Worm (Caenorhabditis elegans) whole organism, midembryonic: ENCODE results near the gene fbxc-48.

Experiments used
- T22C8.4 ChIP-seq: fragments of 200-800 bp; sonication (Bioruptor generic); IDR thresholded peaks from 2 replicates; pipeline ENCODE4 v1.3.6; 2022; ENCODE audit warnings: missing genetic modification characterization, missing compliant biosample characterization
- cog-1 ChIP-seq: sonication (generic microtip); optimal IDR thresholded peaks from 2 replicates; lab custom pipeline; 2016; ENCODE audit warnings: missing genetic modification characterization, missing compliant biosample characterization
- flt-1 ChIP-seq: fragments of 200-800 bp; sonication (Bioruptor generic); IDR thresholded peaks from 2 replicates; pipeline ENCODE4 v1.3.6; 2022; ENCODE audit warnings: missing genetic modification characterization, missing compliant biosample characterization
- klf-2 ChIP-seq: fragments of 200-800 bp; sonication (Bioruptor generic); conservative IDR thresholded peaks from 2 replicates; pipeline ENCODE4 v1.3.6; 2022; ENCODE audit warnings: missing genetic modification reagents, missing genetic modification characterization, missing compliant biosample characterization
- med-1 ChIP-seq: sonication (generic microtip); optimal IDR thresholded peaks from 2 replicates; lab custom pipeline; 2017; ENCODE audit warnings: missing genetic modification characterization, mild to moderate bottlenecking, missing compliant biosample characterization, antibody characterized with exemption, missing genetic modification reagents; ENCODE audit not compliant: insufficient read depth
- ref-1 ChIP-seq: fragments of 200-800 bp; sonication (Bioruptor generic); conservative IDR thresholded peaks from 2 replicates; pipeline ENCODE4 v1.3.6; 2022; ENCODE audit warnings: missing genetic modification reagents, missing genetic modification characterization, missing compliant biosample characterization
- tab-1 ChIP-seq: fragments of 200-800 bp; sonication (Bioruptor generic); IDR thresholded peaks from 2 replicates; pipeline ENCODE4 v1.3.6; 2022; ENCODE audit warnings: missing genetic modification characterization, missing compliant biosample characterization
- ztf-23 ChIP-seq: fragments of 200-800 bp; sonication (Bioruptor generic); IDR thresholded peaks from 2 replicates; pipeline ENCODE4 v1.3.6; 2022; ENCODE audit warnings: missing genetic modification reagents, missing genetic modification characterization, missing compliant biosample characterization
- ztf-29 ChIP-seq: fragments of 200-800 bp; sonication (Bioruptor generic); IDR thresholded peaks from 2 replicates; pipeline ENCODE4 v1.3.6; 2022; ENCODE audit warnings: missing genetic modification reagents, missing genetic modification characterization, missing compliant biosample characterization

Gene fbxc-48

DNA sequence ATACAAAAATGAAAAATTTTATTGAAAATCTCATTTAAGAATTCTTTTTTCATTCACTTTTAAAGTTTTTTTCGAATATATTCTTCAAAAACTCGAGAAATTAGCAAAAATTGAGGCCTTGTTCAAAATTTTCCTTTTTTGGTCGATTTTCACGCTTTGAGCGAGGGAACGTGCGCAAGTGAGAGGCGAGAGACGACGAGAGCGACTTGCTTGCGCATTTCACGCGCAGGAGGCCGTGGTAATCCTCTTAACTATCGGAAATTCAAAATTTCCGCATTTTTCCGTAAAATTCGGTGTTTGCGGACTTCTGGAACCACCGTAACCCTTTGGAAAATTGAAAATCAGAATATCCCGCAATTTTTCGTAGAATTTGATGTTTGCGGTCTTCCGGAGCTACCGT, 10.8 kb downstream of the fbxc-48 start:
- TF ChIP-seq flt-1 (GFP tag; lab: Robert Waterston, UW) (no peak), tab-1 (GFP tag; lab: Robert Waterston, UW) (0 out of 2 replicates have a peak, but pooled peaks have one; percentile 9)

DNA sequence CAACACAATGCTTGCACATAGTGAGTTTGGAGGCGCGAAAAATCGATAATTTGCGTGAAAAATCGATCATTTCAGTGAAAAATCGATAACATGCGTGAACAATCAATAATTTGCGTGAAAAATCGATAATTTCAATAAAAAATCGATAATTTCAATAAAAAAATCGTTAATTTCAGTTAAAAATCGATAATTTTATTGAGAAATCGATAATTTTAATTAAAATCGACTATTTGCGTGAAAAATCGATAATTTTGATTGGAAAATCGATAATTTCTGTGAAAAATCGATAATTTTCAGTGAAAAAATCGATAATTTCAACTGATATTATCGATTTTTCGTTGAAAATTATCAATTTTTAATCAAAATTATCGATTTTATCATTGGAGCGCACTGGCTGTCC, 16.7 kb downstream of the fbxc-48 start:
- TF ChIP-seq T22C8.4 (GFP tag; lab: Robert Waterston, UW) = peak; percentile 93
- TF ChIP-seq med-1 (GFP tag; lab: Kevin White, UChicago) = no peak

DNA sequence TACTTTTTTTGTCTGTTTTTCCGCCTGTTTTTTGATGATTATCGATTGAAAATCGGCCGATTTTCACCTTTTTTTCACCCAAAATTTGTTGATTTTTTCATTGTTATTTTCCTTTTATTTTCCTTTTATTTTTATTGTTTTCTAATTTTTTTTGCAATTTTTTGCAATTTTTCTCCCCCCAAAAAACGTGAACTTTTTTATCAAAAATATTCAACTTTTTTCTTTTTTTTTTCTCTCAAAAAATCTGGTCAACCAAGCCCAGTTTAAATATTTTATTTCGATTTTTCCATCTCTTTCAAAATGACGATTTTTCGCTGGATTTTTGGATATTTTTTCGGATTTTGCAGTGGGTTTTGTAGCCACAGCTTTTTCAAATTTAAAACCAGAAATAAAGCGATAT, 17.2 kb downstream of the fbxc-48 start, which contains the start of gene rfip-2:
TSS of gene rfip-2 (plus strand) at position 301 of the 400 bp plus-strand sequence.
- no peak for TF ChIP-seq T22C8.4 (GFP tag; lab: Robert Waterston, UW)

DNA sequence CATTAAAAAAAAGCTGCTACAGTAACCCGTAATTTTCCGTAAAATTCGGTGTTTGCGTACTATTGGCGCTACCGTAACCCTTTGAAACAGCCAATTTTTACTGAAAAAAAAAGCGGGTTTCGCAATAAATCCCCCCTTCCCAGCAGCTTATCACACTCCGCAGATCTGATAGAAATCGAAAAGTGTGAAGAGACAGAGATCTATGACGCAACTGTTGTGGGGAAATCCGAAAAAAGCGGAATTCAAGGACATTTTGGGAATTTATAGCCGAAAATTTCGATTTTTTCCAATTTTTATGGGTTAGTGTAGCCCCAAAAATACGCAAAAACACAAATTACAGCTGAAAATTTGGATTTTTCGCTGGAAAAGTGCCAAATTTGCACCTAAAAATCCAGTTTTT, 18.8 kb downstream of the fbxc-48 start:
- TF ChIP-seq T22C8.4 (GFP tag; lab: Robert Waterston, UW) (no peak), flt-1 (GFP tag; lab: Robert Waterston, UW) (no peak), tab-1 (GFP tag; lab: Robert Waterston, UW) (no peak), ref-1 (GFP tag; lab: Robert Waterston, UW) (no peak), klf-2 (GFP tag; lab: Robert Waterston, UW) (no peak), ztf-23 (GFP tag; lab: Robert Waterston, UW) (no peak), med-1 (GFP tag; lab: Kevin White, UChicago) (no peak), ztf-29 (GFP tag; lab: Robert Waterston, UW) (no peak), cog-1 (tag; lab: Kevin White, UChicago) (no peak)

DNA sequence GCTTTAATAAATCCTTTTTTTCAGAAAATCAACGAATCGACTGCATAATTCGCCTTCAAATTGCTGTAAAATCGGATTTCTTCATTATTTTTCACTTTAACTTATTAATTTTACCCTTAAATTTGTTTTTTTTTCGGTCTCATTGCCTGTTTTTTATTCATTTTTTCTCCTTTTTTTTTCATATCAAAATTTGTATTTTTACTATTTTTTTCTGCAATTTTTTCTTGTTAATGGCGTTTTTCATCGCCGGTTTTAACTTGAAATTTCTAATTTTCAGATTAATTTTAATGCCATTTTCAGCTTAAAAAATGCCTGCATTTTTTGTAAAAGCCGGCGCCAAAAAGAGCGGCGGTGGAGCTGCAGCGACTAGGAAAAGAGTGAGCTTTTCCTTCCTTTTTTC, 31.6 kb downstream of the fbxc-48 start, which contains the start of gene T02H6.1:
TSS of gene T02H6.1 (plus strand) at position 301 of the 400 bp plus-strand sequence.
- TF ChIP-seq klf-2 (GFP tag; lab: Robert Waterston, UW) = no peak
- TF ChIP-seq ztf-29 (GFP tag; lab: Robert Waterston, UW) = no peak
- no peak for TF ChIP-seq ref-1 (GFP tag; lab: Robert Waterston, UW)
- TF ChIP-seq med-1 (GFP tag; lab: Kevin White, UChicago) = no peak
- no peak for TF ChIP-seq ztf-23 (GFP tag; lab: Robert Waterston, UW)
- TF ChIP-seq T22C8.4 (GFP tag; lab: Robert Waterston, UW) = no peak
- no peak for TF ChIP-seq cog-1 (tag; lab: Kevin White, UChicago)
- TF ChIP-seq flt-1 (GFP tag; lab: Robert Waterston, UW) = no peak
- TF ChIP-seq tab-1 (GFP tag; lab: Robert Waterston, UW) = no peak

DNA sequence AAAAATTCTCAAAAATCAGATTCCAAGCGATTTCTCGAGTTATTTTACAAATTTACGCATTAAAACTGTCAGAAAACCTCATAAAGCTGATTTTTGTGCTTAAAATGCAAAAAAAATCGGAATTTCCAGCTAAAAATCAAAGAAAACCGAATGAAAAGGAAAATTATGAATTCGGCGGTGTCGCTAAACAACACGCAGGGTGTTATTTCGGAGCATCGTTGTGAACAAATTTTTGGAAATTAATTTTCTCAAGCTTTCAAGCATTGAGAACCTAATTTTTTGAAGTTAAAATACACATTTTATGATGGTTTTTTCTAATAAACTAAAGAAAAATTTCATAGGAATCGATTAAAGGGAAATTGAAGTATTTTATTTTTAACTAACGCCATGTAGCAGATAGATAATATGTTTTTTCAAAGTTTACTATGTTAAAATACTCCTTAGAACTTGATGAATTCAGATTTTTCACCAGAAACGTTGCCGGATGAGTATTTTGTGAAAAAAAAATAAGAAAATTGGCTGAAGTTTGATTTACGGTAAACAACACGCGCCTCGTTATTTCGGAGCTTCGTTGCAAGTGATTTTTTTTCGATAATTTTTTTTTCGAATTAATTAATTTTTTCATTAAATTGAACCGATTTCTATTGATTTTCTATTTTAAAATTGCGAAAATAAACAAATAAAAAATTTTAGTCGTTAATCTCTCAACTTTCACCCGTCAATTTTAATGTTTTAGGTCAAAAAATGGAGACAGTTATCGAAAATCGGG, 39.2 kb downstream of the fbxc-48 start, which contains the start of gene thoc-1:
TSS of gene thoc-1 (plus strand) at position 737 of the 769 bp plus-strand sequence.
- TF ChIP-seq klf-2 (GFP tag; lab: Robert Waterston, UW) (no peak), ztf-29 (GFP tag; lab: Robert Waterston, UW) (no peak), tab-1 (GFP tag; lab: Robert Waterston, UW) (no peak), ztf-23 (GFP tag; lab: Robert Waterston, UW) (no peak), cog-1 (tag; lab: Kevin White, UChicago) (no peak), ref-1 (GFP tag; lab: Robert Waterston, UW) (no peak), T22C8.4 (GFP tag; lab: Robert Waterston, UW) (no peak), med-1 (GFP tag; lab: Kevin White, UChicago) (no peak), flt-1 (GFP tag; lab: Robert Waterston, UW) (no peak)

DNA sequence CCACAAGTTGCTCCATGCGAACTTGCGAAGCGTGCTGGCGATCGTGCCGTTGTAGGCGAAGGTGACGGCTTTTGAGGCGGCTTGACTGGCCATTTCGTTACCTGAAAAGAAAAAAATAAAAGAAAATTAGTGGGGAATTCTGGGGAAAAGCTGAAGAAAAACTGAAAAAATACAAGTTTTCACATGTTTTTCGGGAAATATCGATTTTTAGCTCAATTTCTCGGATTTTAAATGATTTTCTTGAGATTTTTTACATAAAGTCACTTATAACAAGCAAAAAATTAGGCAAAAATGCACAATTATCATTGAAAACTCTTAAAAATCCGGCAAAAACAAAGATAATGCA, 39.7 kb downstream of the fbxc-48 start, which contains the start of gene T02H6.11:
TSS of gene T02H6.11 (minus strand) at position 101 of the 346 bp plus-strand sequence.
- TF ChIP-seq med-1 (GFP tag; lab: Kevin White, UChicago) (no peak), tab-1 (GFP tag; lab: Robert Waterston, UW) (no peak), flt-1 (GFP tag; lab: Robert Waterston, UW) (no peak), ztf-23 (GFP tag; lab: Robert Waterston, UW) (no peak), T22C8.4 (GFP tag; lab: Robert Waterston, UW) (no peak), klf-2 (GFP tag; lab: Robert Waterston, UW) (no peak), cog-1 (tag; lab: Kevin White, UChicago) (no peak), ref-1 (GFP tag; lab: Robert Waterston, UW) (no peak), ztf-29 (GFP tag; lab: Robert Waterston, UW) (no peak)

DNA sequence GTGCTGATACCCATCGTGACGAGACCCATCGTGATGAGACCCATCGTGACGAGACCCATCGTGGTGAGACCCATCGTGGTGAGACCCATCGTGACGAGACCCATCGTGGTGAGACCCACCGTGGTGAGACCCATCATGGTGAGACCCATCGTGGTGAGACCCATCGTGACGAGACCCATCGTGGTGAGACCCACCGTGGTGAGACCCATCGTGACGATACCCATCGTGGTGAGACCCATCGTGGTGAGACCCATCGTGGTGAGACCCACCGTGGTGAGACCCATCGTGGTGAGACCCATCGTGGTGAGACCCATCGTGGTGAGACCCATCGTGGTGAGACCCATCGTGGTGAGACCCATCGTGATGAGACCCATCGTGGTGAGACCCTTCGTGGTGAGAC, 42.3 kb downstream of the fbxc-48 start:
- 0 out of 2 replicates have a peak, but pooled peaks have one; percentile 45 for TF ChIP-seq tab-1 (GFP tag; lab: Robert Waterston, UW)
- peak; percentile 48; the same call in 1 of the 2 replicates for TF ChIP-seq ztf-23 (GFP tag; lab: Robert Waterston, UW)

DNA sequence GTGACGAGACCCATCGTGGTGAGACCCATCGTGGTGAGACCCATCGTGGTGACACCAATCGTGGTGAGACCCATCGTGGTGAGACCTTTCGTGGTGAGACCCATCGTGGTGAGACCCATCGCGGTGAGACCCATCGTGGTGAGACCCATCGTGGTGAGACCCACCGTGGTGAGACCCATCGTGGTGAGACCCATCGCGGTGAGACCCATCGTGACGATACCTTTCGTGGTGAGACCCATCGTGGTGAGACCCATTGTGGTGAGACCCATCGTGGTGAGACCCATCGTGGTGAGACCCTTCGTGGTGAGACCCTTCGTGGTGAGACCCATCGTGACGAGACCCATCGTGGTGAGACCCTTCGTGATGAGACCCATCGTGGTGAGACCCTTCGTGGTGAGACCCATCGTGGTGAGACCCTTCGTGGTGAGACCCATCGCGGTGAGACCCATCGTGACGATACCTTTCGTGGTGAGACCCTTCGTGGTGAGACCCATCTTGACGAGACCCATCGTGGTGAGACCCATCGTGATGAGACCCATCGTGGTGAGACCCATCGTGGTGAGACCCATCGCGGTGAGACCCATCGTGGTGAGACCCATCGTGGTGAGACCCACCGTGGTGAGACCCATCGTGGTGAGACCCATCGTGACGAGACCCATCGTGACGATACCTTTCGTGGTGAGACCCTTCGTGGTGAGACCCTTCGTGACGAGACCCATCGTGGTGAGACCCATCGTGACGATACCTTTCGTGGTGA, 43.8 kb downstream of the fbxc-48 start:
- TF ChIP-seq tab-1 (GFP tag; lab: Robert Waterston, UW) (peak; percentile 81), ref-1 (GFP tag; lab: Robert Waterston, UW) (peak; percentile 59), flt-1 (GFP tag; lab: Robert Waterston, UW) (peak; percentile 69), T22C8.4 (GFP tag; lab: Robert Waterston, UW) (peak; percentile 75), klf-2 (GFP tag; lab: Robert Waterston, UW) (peak; percentile 66), ztf-29 (GFP tag; lab: Robert Waterston, UW) (peak; percentile 23; the same call in 1 of the 2 replicates)
